Worm (Caenorhabditis elegans): Measurements from ENCODE around the gene cwc-15.

Gene cwc-15

ce11 chrV:16061993-16062392 lies 38.8 kb downstream of the cwc-15 start, which contains the start of gene fbxa-100 (continued):
- no peak for TF ChIP-seq snpc-4 (tag; optimal IDR thresholded peaks at IDR 0.05)

ce11 chrV:16062788-16063187 lies 39.6 kb downstream of the cwc-15 start, which contains the start of gene F14H3.14:
Gene F14H3.14 (minus strand): TSS chrV:16062888.
- no peak for TF ChIP-seq dpl-1 (GFP tag; optimal IDR thresholded peaks at IDR 0.05)
- TF ChIP-seq elt-3 (tag; optimal IDR thresholded peaks at IDR 0.05): no peak
- TF ChIP-seq swsn-7 (tag; optimal IDR thresholded peaks at IDR 0.05): no peak
- no peak for TF ChIP-seq nhr-77 (tag; optimal IDR thresholded peaks at IDR 0.05)
- no peak for TF ChIP-seq nhr-237 (tag; optimal IDR thresholded peaks at IDR 0.05)

- no peak for TF ChIP-seq ets-5 (GFP tag; IDR thresholded peaks at IDR 0.05)
- TF ChIP-seq fkh-8 (tag; optimal IDR thresholded peaks at IDR 0.05): no peak
- TF ChIP-seq nhr-84 (tag; optimal IDR thresholded peaks at IDR 0.05): no peak
- no peak for TF ChIP-seq snpc-4 (tag; optimal IDR thresholded peaks at IDR 0.05)
- TF ChIP-seq nhr-47 (tag; optimal IDR thresholded peaks at IDR 0.05): no peak
- no peak for TF ChIP-seq sox-4 (tag; optimal IDR thresholded peaks at IDR 0.05)
- TF ChIP-seq F16B12.6 (tag; optimal IDR thresholded peaks at IDR 0.05): no peak
Measured at ce11 chrV:16068938-16069337, 45.8 kb downstream of the cwc-15 start, which contains the start of gene cyp-35D1. Gene cyp-35D1 (plus strand): TSS chrV:16069238.

- no peak for TF ChIP-seq egl-13 (tag; optimal IDR thresholded peaks at IDR 0.05)
- TF ChIP-seq efl-1 (optimal IDR thresholded peaks at IDR 0.05): no peak
- peak in 1 of 2 experiments; percentile 34 for TF ChIP-seq efl-1 (GFP tag; optimal IDR thresholded peaks at IDR 0.05 in 1 of 2)
- TF ChIP-seq elt-2 (tag; optimal IDR thresholded peaks at IDR 0.05): peak; percentile 36
Measured at ce11 chrV:16071167-16071566, 48.0 kb downstream of the cwc-15 start, which contains the start of gene nhr-176. Gene nhr-176 (plus strand): TSS chrV:16071325.
